Worm (Caenorhabditis elegans) whole organism, young adult: ENCODE measurements around the gene T19D12.1.

Experiments
- D2030.7 ChIP-seq: fragments of 200-800 bp; sonication (Bioruptor generic); IDR thresholded peaks from 2 replicates; pipeline ENCODE4 v1.3.6; 2022; ENCODE audit warnings: missing genetic modification reagents, missing genetic modification characterization, missing compliant biosample characterization
- F22D6.2 ChIP-seq: sonication (generic microtip); optimal IDR thresholded peaks from 2 replicates; lab custom pipeline; 2016; ENCODE audit warnings: mild to moderate bottlenecking, missing genetic modification characterization, missing compliant biosample characterization
- F49E8.2 ChIP-seq: sonication (generic microtip); optimal IDR thresholded peaks from 3 replicates; lab custom pipeline; 2017; ENCODE audit warnings: missing genetic modification characterization, mild to moderate bottlenecking, missing compliant biosample characterization, antibody characterized with exemption, moderate library complexity; ENCODE audit not compliant: insufficient read depth
- F52B5.7 ChIP-seq: sonication (generic microtip); optimal IDR thresholded peaks from 2 replicates; lab custom pipeline; 2016; ENCODE audit warnings: mild to moderate bottlenecking, missing genetic modification characterization, missing compliant biosample characterization
- F57C9.4 ChIP-seq: sonication (generic microtip); optimal IDR thresholded peaks from 2 replicates; lab custom pipeline; 2017; ENCODE audit warnings: mild to moderate bottlenecking, missing genetic modification characterization, missing compliant biosample characterization
- K12H6.12 ChIP-seq: fragments of 200-800 bp; sonication (Bioruptor generic); optimal IDR thresholded peaks from 2 replicates; lab custom pipeline; 2018; ENCODE audit warnings: mild to moderate bottlenecking, missing genetic modification characterization, missing compliant biosample characterization
- T07F8.4 ChIP-seq: sonication (generic microtip); optimal IDR thresholded peaks from 2 replicates; lab custom pipeline; 2016; ENCODE audit warnings: mild to moderate bottlenecking, missing genetic modification characterization, moderate library complexity, missing compliant biosample characterization
- Y79H2A.3 ChIP-seq: fragments of 200-800 bp; sonication (Bioruptor generic); conservative IDR thresholded peaks from 2 replicates; pipeline ENCODE4 v1.3.6; 2022; ENCODE audit warnings: missing genetic modification reagents, missing genetic modification characterization, missing compliant biosample characterization
- aptf-3 ChIP-seq: fragments of 200-800 bp; sonication (Bioruptor generic); IDR thresholded peaks from 2 replicates; pipeline ENCODE4 v1.3.6; 2022; ENCODE audit warnings: missing genetic modification characterization, missing compliant biosample characterization
- attf-3 ChIP-seq: fragments of 200-800 bp; sonication (Bioruptor generic); conservative IDR thresholded peaks from 2 replicates; pipeline ENCODE4 v1.3.6; 2022; ENCODE audit warnings: missing genetic modification reagents, missing genetic modification characterization, missing compliant biosample characterization
- attf-5 ChIP-seq: fragments of 200-800 bp; sonication (Bioruptor generic); optimal IDR thresholded peaks from 2 replicates; lab custom pipeline; 2018; ENCODE audit warnings: mild to moderate bottlenecking, missing genetic modification characterization, missing compliant biosample characterization
- ceh-58 ChIP-seq: fragments of 200-800 bp; sonication (Bioruptor generic); IDR thresholded peaks from 2 replicates; pipeline ENCODE4 v1.3.6; 2022; ENCODE audit warnings: missing genetic modification characterization, missing compliant biosample characterization
- ceh-91 ChIP-seq: fragments of 200-800 bp; sonication (Bioruptor generic); IDR thresholded peaks from 2 replicates; pipeline ENCODE4 v1.3.6; 2022; ENCODE audit warnings: missing genetic modification reagents, missing genetic modification characterization, missing compliant biosample characterization
- die-1 ChIP-seq: sonication (generic microtip); optimal IDR thresholded peaks from 2 replicates; lab custom pipeline; 2016; ENCODE audit warnings: missing genotype, mild to moderate bottlenecking, missing genetic modification characterization, missing compliant biosample characterization
- dox-1 ChIP-seq: fragments of 200-800 bp; sonication (Bioruptor generic); IDR thresholded peaks from 2 replicates; pipeline ENCODE4 v1.3.6; 2022; ENCODE audit warnings: missing genetic modification reagents, missing genetic modification characterization, missing compliant biosample characterization
- egl-18 ChIP-seq: fragments of 200-800 bp; sonication (Bioruptor generic); IDR thresholded peaks from 2 replicates; pipeline ENCODE4 v1.3.6; 2022; ENCODE audit warnings: missing genetic modification reagents, missing genetic modification characterization, missing compliant biosample characterization
- ekl-4 ChIP-seq: fragments of 200-800 bp; sonication (Bioruptor generic); IDR thresholded peaks from 2 replicates; pipeline ENCODE4 v1.3.6; 2022; ENCODE audit warnings: missing genetic modification reagents, missing genetic modification characterization, missing compliant biosample characterization
- gei-17 ChIP-seq: fragments of 200-800 bp; sonication (Bioruptor generic); optimal IDR thresholded peaks from 2 replicates; lab custom pipeline; 2018; ENCODE audit warnings: mild to moderate bottlenecking, missing genetic modification characterization, missing compliant biosample characterization
- hlh-26 ChIP-seq: fragments of 200-800 bp; sonication (Bioruptor generic); conservative IDR thresholded peaks from 2 replicates; pipeline ENCODE4 v1.3.6; 2022; ENCODE audit warnings: missing genetic modification reagents, missing genetic modification characterization, missing compliant biosample characterization
- hsf-1 ChIP-seq: fragments of 200-800 bp; sonication (Bioruptor generic); IDR thresholded peaks from 2 replicates; pipeline ENCODE4 v1.3.6; 2022; ENCODE audit warnings: missing genetic modification reagents, missing genetic modification characterization, missing compliant biosample characterization
- let-526 ChIP-seq: fragments of 200-800 bp; sonication (Bioruptor generic); IDR thresholded peaks from 2 replicates; pipeline ENCODE4 v1.3.6; 2022; ENCODE audit warnings: missing genetic modification reagents, missing genetic modification characterization, missing compliant biosample characterization
- lin-35 ChIP-seq, 3 experiments: fragments of 150-350 bp in 2 of 3; sonication (generic microtip) in 1 of 3; optimal IDR thresholded peaks; 2 replicates each; lab custom pipeline; 2014 to 2018; ENCODE audit warnings: missing biosample characterization in 3 of 3, missing genetic modification characterization in 3 of 3, missing genetic modification reagents in 3 of 3
- lir-1 ChIP-seq: fragments of 200-800 bp; sonication (Bioruptor generic); conservative IDR thresholded peaks from 2 replicates; pipeline ENCODE4 v1.3.6; 2022; ENCODE audit warnings: missing genetic modification reagents, missing genetic modification characterization, missing compliant biosample characterization
- mcd-1 ChIP-seq: fragments of 200-800 bp; sonication (Bioruptor generic); IDR thresholded peaks from 2 replicates; pipeline ENCODE4 v1.3.6; 2022; ENCODE audit warnings: missing genetic modification reagents, missing genetic modification characterization, missing compliant biosample characterization
- mes-4 ChIP-seq: sonication (generic microtip); optimal IDR thresholded peaks from 2 replicates; lab custom pipeline; 2016; ENCODE audit warnings: missing genotype, missing genetic modification characterization, missing compliant biosample characterization
- mxl-1 ChIP-seq: sonication (generic microtip); optimal IDR thresholded peaks from 2 replicates; lab custom pipeline; 2016; ENCODE audit warnings: missing genetic modification characterization, missing compliant biosample characterization
- nfya-2 ChIP-seq: fragments of 200-800 bp; sonication (Bioruptor generic); IDR thresholded peaks from 2 replicates; pipeline ENCODE4 v1.3.6; 2022; ENCODE audit warnings: missing genetic modification reagents, missing genetic modification characterization, missing compliant biosample characterization
- nhr-179 ChIP-seq: sonication (generic microtip); optimal IDR thresholded peaks from 2 replicates; lab custom pipeline; 2016; ENCODE audit warnings: mild to moderate bottlenecking, missing genetic modification characterization, missing compliant biosample characterization
- nhr-27 ChIP-seq: fragments of 200-800 bp; sonication (Bioruptor generic); optimal IDR thresholded peaks from 2 replicates; lab custom pipeline; 2018; ENCODE audit warnings: mild to moderate bottlenecking, missing genetic modification characterization, moderate library complexity, missing compliant biosample characterization
- pbrm-1 ChIP-seq: fragments of 200-800 bp; sonication (Bioruptor generic); IDR thresholded peaks from 2 replicates; pipeline ENCODE4 v1.3.6; 2022; ENCODE audit warnings: missing genetic modification reagents, missing genetic modification characterization, missing compliant biosample characterization
- snpc-1.3 ChIP-seq: sonication (generic microtip); optimal IDR thresholded peaks from 2 replicates; lab custom pipeline; 2017; ENCODE audit warnings: missing genetic modification characterization, mild to moderate bottlenecking, missing compliant biosample characterization, antibody characterized with exemption, moderate library complexity, missing genotype, missing genetic modification reagents; ENCODE audit not compliant: insufficient read depth
- tbp1 ChIP-seq: fragments of 200-800 bp; sonication (Bioruptor generic); optimal IDR thresholded peaks from 2 replicates; lab custom pipeline; 2018; ENCODE audit warnings: mild to moderate bottlenecking, missing genetic modification characterization, missing compliant biosample characterization
- ztf-25 ChIP-seq: fragments of 200-800 bp; sonication (Bioruptor generic); IDR thresholded peaks from 2 replicates; pipeline ENCODE4 v1.3.6; 2022; ENCODE audit warnings: missing genetic modification reagents, missing genetic modification characterization, missing compliant biosample characterization
- ztf-26 ChIP-seq: sonication (generic microtip); optimal IDR thresholded peaks from 2 replicates; lab custom pipeline; 2017; ENCODE audit warnings: missing genetic modification characterization, missing compliant biosample characterization
- ztf-28 ChIP-seq: fragments of 200-800 bp; sonication (Bioruptor generic); IDR thresholded peaks from 2 replicates; pipeline ENCODE4 v1.3.6; 2022; ENCODE audit warnings: missing genetic modification reagents, missing genetic modification characterization, missing compliant biosample characterization
- ztf-3 ChIP-seq: fragments of 200-800 bp; sonication (Bioruptor generic); optimal IDR thresholded peaks from 2 replicates; lab custom pipeline; 2018; ENCODE audit warnings: mild to moderate bottlenecking, missing genetic modification characterization, missing compliant biosample characterization
- ztf-6 ChIP-seq: fragments of 200-800 bp; sonication (Bioruptor generic); IDR thresholded peaks from 2 replicates; pipeline ENCODE4 v1.3.6; 2022; ENCODE audit warnings: missing genetic modification reagents, missing genetic modification characterization, missing compliant biosample characterization

The T19D12.1 gene

DNA sequence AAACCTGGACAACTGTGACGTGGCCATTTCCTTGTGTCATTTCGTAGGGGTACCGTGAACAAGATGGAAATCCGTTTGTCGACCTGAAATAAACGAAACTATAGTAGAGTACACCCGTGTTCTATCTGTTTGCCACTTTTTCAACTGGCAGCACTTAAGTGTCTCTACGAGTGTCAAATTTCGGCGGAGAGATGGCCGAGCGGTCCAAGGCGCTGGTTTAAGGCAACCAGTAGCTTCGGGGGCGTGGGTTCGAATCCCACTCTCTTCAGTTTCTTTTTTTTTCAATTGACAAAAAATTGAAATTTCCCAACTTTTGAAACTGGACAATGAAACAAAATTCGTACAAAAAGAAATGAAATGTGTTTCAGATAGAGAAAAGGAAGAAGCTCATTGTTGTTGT, 54.9 kb downstream of the T19D12.1 start (continued):
- no peak for TF ChIP-seq ceh-91 (GFP tag; lab: Robert Waterston, UW)
- TF ChIP-seq ztf-25 (GFP tag; lab: Robert Waterston, UW) = 0 out of 2 replicates have a peak, but pooled peaks have one; percentile 45
- TF ChIP-seq snpc-1.3 (tag; lab: Kevin White, UChicago) = no peak
- TF ChIP-seq D2030.7 (GFP tag; lab: Robert Waterston, UW) = peak; percentile 41
- TF ChIP-seq F52B5.7 (tag; lab: Kevin White, UChicago) = no peak
- TF ChIP-seq hlh-26 (GFP tag; lab: Robert Waterston, UW) = no peak
- TF ChIP-seq ztf-26 = no peak
- 0 out of 2 replicates have a peak, but pooled peaks have one; percentile 30 for TF ChIP-seq attf-3 (GFP tag; lab: Robert Waterston, UW)
- no peak for TF ChIP-seq gei-17 (GFP tag; lab: Kevin White, UChicago)
- TF ChIP-seq lin-35 (GFP tag; optimal IDR thresholded peaks at IDR 0.05; lab: Kevin White, UChicago) = no peak
- no peak for TF ChIP-seq Y79H2A.3 (GFP tag; lab: Robert Waterston, UW)
- TF ChIP-seq pbrm-1 (GFP tag; lab: Robert Waterston, UW) = no peak
- TF ChIP-seq attf-5 (GFP tag; lab: Kevin White, UChicago) = peak; percentile 21
- no peak for TF ChIP-seq ekl-4 (GFP tag; lab: Robert Waterston, UW)
- no peak for TF ChIP-seq F22D6.2 (tag; lab: Kevin White, UChicago)
- TF ChIP-seq hsf-1 (GFP tag; lab: Robert Waterston, UW) = no peak
- TF ChIP-seq F49E8.2 (tag; lab: Kevin White, UChicago) = no peak
- no peak for TF ChIP-seq egl-18
- peak; percentile 65; the same call in 1 of the 2 replicates for TF ChIP-seq ztf-28 (GFP tag; lab: Robert Waterston, UW)
- TF ChIP-seq ztf-6 (GFP tag; lab: Robert Waterston, UW) = no peak
- no peak for TF ChIP-seq mxl-1
- 0 out of 2 replicates have a peak, but pooled peaks have one; percentile 24 for TF ChIP-seq aptf-3 (GFP tag; lab: Robert Waterston, UW)
- peak; percentile 22 for TF ChIP-seq T07F8.4 (tag; lab: Kevin White, UChicago)
- peak; percentile 4 for TF ChIP-seq nhr-27
- TF ChIP-seq tbp1 = peak; percentile 95
- no peak; the same call in 1 of the 2 replicates for TF ChIP-seq dox-1 (GFP tag; lab: Robert Waterston, UW)
- TF ChIP-seq mes-4 (tag; lab: Kevin White, UChicago) = no peak
- peak; percentile 70 for TF ChIP-seq die-1 (tag; lab: Kevin White, UChicago)
- peak; percentile 0 for TF ChIP-seq K12H6.12 (tag; lab: Kevin White, UChicago)
- no peak for TF ChIP-seq F57C9.4 (tag; lab: Kevin White, UChicago)
- TF ChIP-seq let-526 (GFP tag; lab: Robert Waterston, UW) = no peak
- no peak for TF ChIP-seq lir-1 (GFP tag; lab: Robert Waterston, UW)
- TF ChIP-seq mcd-1 (GFP tag; lab: Robert Waterston, UW) = peak; percentile 51; the same call in 1 of the 2 replicates
- TF ChIP-seq nhr-179 (tag; lab: Kevin White, UChicago) = no peak
- TF ChIP-seq ztf-3 (GFP tag; lab: Kevin White, UChicago) = no peak
- no peak for TF ChIP-seq ceh-58
- no peak for TF ChIP-seq nfya-2 (GFP tag; lab: Robert Waterston, UW)
